Worm (Caenorhabditis elegans) whole organism, L2 larva: ENCODE measurements around the gene srw-135.

ENCODE experiments used
- aly-2 ChIP-seq: fragments of 150-350 bp; optimal IDR thresholded peaks from 2 replicates; lab custom pipeline; 2014; ENCODE audit warnings: missing biosample characterization, missing genetic modification characterization
- ama-1 ChIP-seq: fragments of 150-350 bp; optimal IDR thresholded peaks from 2 replicates; lab custom pipeline; 2018; ENCODE audit warnings: inconsistent platforms
- ceh-16 ChIP-seq: fragments of 150-350 bp; optimal IDR thresholded peaks from 2 replicates; lab custom pipeline; 2014; ENCODE audit warnings: missing biosample characterization, missing genetic modification characterization
- egl-27 ChIP-seq: sonication (generic microtip); optimal IDR thresholded peaks from 3 replicates; lab custom pipeline; 2017; ENCODE audit warnings: missing biosample characterization, missing genetic modification reagents, missing genetic modification characterization
- elt-1 ChIP-seq: fragments of 150-350 bp; optimal IDR thresholded peaks from 2 replicates; lab custom pipeline; 2014; ENCODE audit warnings: missing biosample characterization, missing genetic modification characterization
- lin-39 ChIP-seq: fragments of 150-350 bp; optimal IDR thresholded peaks from 2 replicates; lab custom pipeline; 2014; ENCODE audit warnings: missing biosample characterization, missing genetic modification reagents, missing genetic modification characterization
- mab-5 ChIP-seq: fragments of 150-350 bp; optimal IDR thresholded peaks from 2 replicates; lab custom pipeline; 2014; ENCODE audit warnings: missing biosample characterization, missing genetic modification characterization
- nhr-12 ChIP-seq: fragments of 150-350 bp; optimal IDR thresholded peaks from 2 replicates; lab custom pipeline; 2014; ENCODE audit warnings: missing biosample characterization, missing genetic modification characterization
- nhr-25 ChIP-seq: fragments of 150-350 bp; sonication (generic microtip); optimal IDR thresholded peaks from 3 replicates; lab custom pipeline; 2014; ENCODE audit warnings: missing biosample characterization, missing genetic modification characterization
- sem-4 ChIP-seq: fragments of 150-350 bp; optimal IDR thresholded peaks from 2 replicates; lab custom pipeline; 2014; ENCODE audit warnings: missing biosample characterization, missing genetic modification reagents, missing genetic modification characterization
- ztf-11 ChIP-seq: sonication (generic microtip); optimal IDR thresholded peaks from 2 replicates; lab custom pipeline; 2017; ENCODE audit warnings: missing biosample characterization, missing genetic modification characterization

- TF ChIP-seq mab-5 (no peak), egl-27 (tag; lab: Kevin White, UChicago) (no peak), lin-39 (tag; lab: Kevin White, UChicago) (no peak), ama-1 (lab: Kevin White, UChicago) (no peak), nhr-12 (tag; lab: Kevin White, UChicago) (no peak), elt-1 (tag; lab: Kevin White, UChicago) (no peak), aly-2 (tag; lab: Kevin White, UChicago) (no peak), nhr-25 (no peak), sem-4 (tag; lab: Kevin White, UChicago) (no peak), ceh-16 (no peak), ztf-11 (tag; lab: Kevin White, UChicago) (no peak)
Observed at ce11 chrV:2993816-2994215, 17.5 kb downstream of the srw-135 start, which contains the start of gene srw-115.
